Worm (Caenorhabditis elegans) whole organism, L1 larva: ENCODE measurements around the gene bus-8B.

Experiments used
- C04F5.9 ChIP-seq: sonication (generic microtip); optimal IDR thresholded peaks from 2 replicates; lab custom pipeline; 2016; ENCODE audit warnings: missing genetic modification characterization, missing compliant biosample characterization
- nhr-28 ChIP-seq: fragments of 150-350 bp; optimal IDR thresholded peaks from 2 replicates; lab custom pipeline; 2014; ENCODE audit warnings: missing biosample characterization, missing genetic modification characterization
- nhr-90 ChIP-seq: sonication (generic microtip); optimal IDR thresholded peaks from 2 replicates; lab custom pipeline; 2016; ENCODE audit warnings: mild to moderate bottlenecking, missing genetic modification characterization, missing compliant biosample characterization; ENCODE audit not compliant: poor library complexity
- pqm-1 ChIP-seq: sonication (generic microtip); optimal IDR thresholded peaks from 3 replicates; lab custom pipeline; 2017; ENCODE audit warnings: missing biosample characterization, missing genetic modification characterization
- unc-130 ChIP-seq: fragments of 150-350 bp; optimal IDR thresholded peaks from 2 replicates; lab custom pipeline; 2017; ENCODE audit warnings: missing biosample characterization, missing genetic modification characterization, inconsistent platforms

ce11 chrX:5524260-5524659 is 31.1 kb downstream of the bus-8B start:
- TF ChIP-seq nhr-28 (no peak), unc-130 (no peak), C04F5.9 (tag; lab: Kevin White, UChicago) (no peak), nhr-90 (no peak), pqm-1 (tag; lab: Kevin White, UChicago) (peak; percentile 17)
